Worm (Caenorhabditis elegans) whole organism, L1 larva: Measurements from ENCODE around the gene ppfr-4.

Source experiments
- C16A3.4 ChIP-seq: fragments of 150-350 bp; optimal IDR thresholded peaks from 2 replicates; lab custom pipeline; 2014; ENCODE audit warnings: missing biosample characterization, missing genetic modification characterization
- F16B12.6 ChIP-seq: fragments of 150-350 bp; optimal IDR thresholded peaks from 2 replicates; lab custom pipeline; 2014; ENCODE audit warnings: missing biosample characterization, missing genetic modification characterization
- Y116A8C.19 ChIP-seq: sonication (generic microtip); optimal IDR thresholded peaks from 2 replicates; lab custom pipeline; 2016; ENCODE audit warnings: missing compliant biosample characterization, missing genetic modification characterization, borderline replicate concordance
- alr-1 ChIP-seq: fragments of 200-800 bp; sonication (Bioruptor generic); optimal IDR thresholded peaks from 2 replicates; lab custom pipeline; 2018; ENCODE audit warnings: borderline replicate concordance, mild to moderate bottlenecking, missing genetic modification characterization, missing compliant biosample characterization
- ama-1 ChIP-seq: fragments of 150-350 bp; optimal IDR thresholded peaks from 2 replicates; lab custom pipeline; 2014
- blmp-1 ChIP-seq: fragments of 150-350 bp; optimal IDR thresholded peaks from 2 replicates; lab custom pipeline; 2014; ENCODE audit warnings: missing biosample characterization, missing genetic modification characterization
- ceh-8 ChIP-seq: fragments of 200-800 bp; sonication (Bioruptor generic); optimal IDR thresholded peaks from 2 replicates; lab custom pipeline; 2018; ENCODE audit warnings: mild to moderate bottlenecking, missing genetic modification characterization, moderate library complexity, missing compliant biosample characterization
- ceh-82 ChIP-seq, 3 experiments: fragments of 150-350 bp in 1 of 3; sonication (generic microtip) in 2 of 3; optimal IDR thresholded peaks; 2 replicates each; lab custom pipeline; 2014 to 2017; ENCODE audit warnings: missing biosample characterization in 3 of 3, missing genetic modification characterization in 3 of 3
- ceh-90 ChIP-seq: sonication (generic microtip); optimal IDR thresholded peaks from 2 replicates; lab custom pipeline; 2016; ENCODE audit warnings: missing genetic modification characterization, missing compliant biosample characterization
- dpl-1 ChIP-seq, 3 experiments: fragments of 150-350 bp in 2 of 3; sonication (generic microtip) in 1 of 3; optimal IDR thresholded peaks; 2 replicates each; lab custom pipeline; 2014 to 2017; ENCODE audit warnings: missing biosample characterization in 3 of 3, missing genetic modification characterization in 3 of 3, missing genetic modification reagents in 3 of 3
- dsc-1 ChIP-seq: sonication (generic microtip); optimal IDR thresholded peaks from 2 replicates; lab custom pipeline; 2016; ENCODE audit warnings: mild to moderate bottlenecking, missing genetic modification characterization, missing compliant biosample characterization
- efl-1 ChIP-seq, 4 experiments: fragments of 150-350 bp; optimal IDR thresholded peaks in 3 of 4; peaks in 1 of 4; 1 replicate in 1 of 4; 2 replicates in 3 of 4; lab custom pipeline; 2014; ENCODE audit warnings: missing biosample characterization in 2 of 4, missing genetic modification characterization in 2 of 4, missing genetic modification reagents in 2 of 4
- efl-3 ChIP-seq: fragments of 200-800 bp; sonication (Bioruptor generic); optimal IDR thresholded peaks from 2 replicates; lab custom pipeline; 2018; ENCODE audit warnings: mild to moderate bottlenecking, missing genetic modification characterization, missing compliant biosample characterization
- egl-13 ChIP-seq: sonication (generic microtip); optimal IDR thresholded peaks from 2 replicates; lab custom pipeline; 2016; ENCODE audit warnings: missing genotype, missing genetic modification reagents, missing genetic modification characterization, missing compliant biosample characterization
- elt-2 ChIP-seq: sonication (generic microtip); optimal IDR thresholded peaks from 2 replicates; lab custom pipeline; 2016; ENCODE audit warnings: missing genetic modification characterization, mild to moderate bottlenecking, inconsistent platforms, missing compliant biosample characterization, missing genetic modification reagents
- fkh-8 ChIP-seq: sonication (generic microtip); optimal IDR thresholded peaks from 2 replicates; lab custom pipeline; 2016; ENCODE audit warnings: mild to moderate bottlenecking, missing genetic modification characterization, missing compliant biosample characterization
- fos-1 ChIP-seq: fragments of 150-350 bp; optimal IDR thresholded peaks from 2 replicates; lab custom pipeline; 2014; ENCODE audit warnings: missing biosample characterization, missing genetic modification characterization
- grh-1 ChIP-seq: fragments of 200-800 bp; sonication (Bioruptor generic); IDR thresholded peaks from 2 replicates; pipeline ENCODE4 v1.3.6; 2022; ENCODE audit warnings: missing genetic modification reagents, missing genetic modification characterization, missing compliant biosample characterization
- hlh-17 ChIP-seq: fragments of 200-800 bp; sonication (Bioruptor generic); optimal IDR thresholded peaks from 2 replicates; lab custom pipeline; 2018; ENCODE audit warnings: missing genetic modification characterization, mild to moderate bottlenecking, missing compliant biosample characterization, moderate library complexity, borderline replicate concordance
- hlh-4 ChIP-seq: sonication (generic microtip); optimal IDR thresholded peaks from 2 replicates; lab custom pipeline; 2016; ENCODE audit warnings: mild to moderate bottlenecking, missing genetic modification characterization, missing compliant biosample characterization
- lin-14 ChIP-seq: fragments of 200-800 bp; sonication (Bioruptor generic); optimal IDR thresholded peaks from 2 replicates; lab custom pipeline; 2018; ENCODE audit warnings: mild to moderate bottlenecking, missing genetic modification characterization, moderate library complexity, missing compliant biosample characterization
- lin-35 ChIP-seq, 2 experiments: fragments of 150-350 bp; optimal IDR thresholded peaks; 2 replicates each; lab custom pipeline; 2014; ENCODE audit warnings: missing biosample characterization in 2 of 2, missing genetic modification characterization in 2 of 2, missing genetic modification reagents in 2 of 2
- lin-39 ChIP-seq: fragments of 150-350 bp; optimal IDR thresholded peaks from 2 replicates; lab custom pipeline; 2014; ENCODE audit warnings: missing biosample characterization, missing genetic modification reagents, missing genetic modification characterization
- lsy-2 ChIP-seq, 2 experiments: fragments of 150-350 bp; optimal IDR thresholded peaks; 2 replicates each; lab custom pipeline; 2014; ENCODE audit warnings: missing biosample characterization in 2 of 2, missing genetic modification characterization in 2 of 2
- mep-1 ChIP-seq: fragments of 150-350 bp; optimal IDR thresholded peaks from 2 replicates; lab custom pipeline; 2014; ENCODE audit warnings: missing biosample characterization, missing genetic modification characterization
- nhr-19 ChIP-seq: fragments of 200-800 bp; sonication (Bioruptor generic); conservative IDR thresholded peaks from 2 replicates; pipeline ENCODE4 v1.3.6; 2022; ENCODE audit warnings: missing genetic modification characterization, missing compliant biosample characterization
- nhr-20 ChIP-seq: sonication (generic microtip); optimal IDR thresholded peaks from 2 replicates; lab custom pipeline; 2016; ENCODE audit warnings: mild to moderate bottlenecking, missing genetic modification characterization, missing compliant biosample characterization
- nhr-237 ChIP-seq: fragments of 150-350 bp; optimal IDR thresholded peaks from 2 replicates; lab custom pipeline; 2014; ENCODE audit warnings: missing biosample characterization, missing genetic modification characterization
- nhr-47 ChIP-seq: sonication (generic microtip); optimal IDR thresholded peaks from 2 replicates; lab custom pipeline; 2016; ENCODE audit warnings: mild to moderate bottlenecking, missing genetic modification characterization, moderate library complexity, missing compliant biosample characterization
- nhr-71 ChIP-seq: sonication (generic microtip); optimal IDR thresholded peaks from 2 replicates; lab custom pipeline; 2016; ENCODE audit warnings: mild to moderate bottlenecking, missing genetic modification characterization, moderate library complexity, missing compliant biosample characterization
- nhr-85 ChIP-seq: sonication (generic microtip); peaks from one replicate; lab custom pipeline; 2016; ENCODE audit warnings: missing genetic modification characterization, inconsistent platforms, missing compliant biosample characterization
- nhr-90 ChIP-seq: sonication (generic microtip); optimal IDR thresholded peaks from 2 replicates; lab custom pipeline; 2016; ENCODE audit warnings: mild to moderate bottlenecking, missing genetic modification characterization, missing compliant biosample characterization; ENCODE audit not compliant: poor library complexity
- pag-3 ChIP-seq: sonication (generic microtip); optimal IDR thresholded peaks from 2 replicates; lab custom pipeline; 2017; ENCODE audit warnings: missing genetic modification characterization, mild to moderate bottlenecking, missing compliant biosample characterization, antibody characterized with exemption, borderline replicate concordance; ENCODE audit not compliant: insufficient read depth
- rnt-1 ChIP-seq: sonication (generic microtip); optimal IDR thresholded peaks from 2 replicates; lab custom pipeline; 2016; ENCODE audit warnings: mild to moderate bottlenecking, missing genetic modification characterization, moderate library complexity, missing compliant biosample characterization
- snpc-4 ChIP-seq: fragments of 150-350 bp; optimal IDR thresholded peaks from 2 replicates; lab custom pipeline; 2014; ENCODE audit warnings: missing biosample characterization, missing genetic modification characterization
- snu-23 ChIP-seq: sonication (generic microtip); optimal IDR thresholded peaks from 2 replicates; lab custom pipeline; 2016; ENCODE audit warnings: missing genetic modification characterization, missing compliant biosample characterization
- sptf-1 ChIP-seq: fragments of 150-350 bp; optimal IDR thresholded peaks from 2 replicates; lab custom pipeline; 2014; ENCODE audit warnings: missing biosample characterization, missing genetic modification characterization
- swsn-7 ChIP-seq: sonication (generic microtip); optimal IDR thresholded peaks from 2 replicates; lab custom pipeline; 2016; ENCODE audit warnings: missing genetic modification characterization, missing compliant biosample characterization
- tbx-2 ChIP-seq: sonication (generic microtip); optimal IDR thresholded peaks from 2 replicates; lab custom pipeline; 2016; ENCODE audit warnings: missing genetic modification characterization, missing compliant biosample characterization
- unc-62 ChIP-seq: fragments of 150-350 bp; optimal IDR thresholded peaks from 2 replicates; lab custom pipeline; 2014; ENCODE audit warnings: missing biosample characterization, missing genetic modification reagents, missing genetic modification characterization
- unc-98 ChIP-seq: fragments of 200-800 bp; sonication (Bioruptor generic); IDR thresholded peaks from 2 replicates; pipeline ENCODE4 v1.3.6; 2022; ENCODE audit warnings: missing genetic modification characterization, missing compliant biosample characterization
- vab-15 ChIP-seq: sonication (generic microtip); optimal IDR thresholded peaks from 2 replicates; lab custom pipeline; 2017; ENCODE audit warnings: missing genotype, mild to moderate bottlenecking, missing genetic modification characterization, missing compliant biosample characterization
- zag-1 ChIP-seq: fragments of 150-350 bp; optimal IDR thresholded peaks from 2 replicates; lab custom pipeline; 2014; ENCODE audit warnings: missing biosample characterization, missing genetic modification characterization

ppfr-4 gene

ce11 chrIII:2619559-2619958 is at the start of gene ppfr-4:
ppfr-4 (plus strand) TSS chrIII:2619936.
- TF ChIP-seq hlh-4 (tag; lab: Kevin White, UChicago) (no peak), sptf-1 (tag; lab: Kevin White, UChicago) (no peak), vab-15 (tag; lab: Kevin White, UChicago) (no peak), C16A3.4 (peak; percentile 15), lin-14 (no peak), nhr-19 (no peak), dsc-1 (peak; percentile 15), F16B12.6 (tag; lab: Kevin White, UChicago) (peak; percentile 87), mep-1 (tag; lab: Kevin White, UChicago) (no peak), lin-35 (GFP tag; optimal IDR thresholded peaks at IDR 0.05; lab: Kevin White, UChicago) (peak; percentile 34 to 41), nhr-85 (peak; percentile 39), fkh-8 (tag; lab: Kevin White, UChicago) (no peak), nhr-71 (tag; lab: Kevin White, UChicago) (no peak), rnt-1 (tag; lab: Kevin White, UChicago) (no peak), nhr-90 (tag; lab: Kevin White, UChicago) (peak; percentile 2), ceh-8 (GFP tag; lab: Kevin White, UChicago) (no peak), nhr-20 (no peak), pag-3 (tag; lab: Kevin White, UChicago) (no peak), dpl-1 (GFP tag; optimal IDR thresholded peaks at IDR 0.05; lab: Kevin White, UChicago) (peak; percentile 9 to 53 (median 45)), blmp-1 (tag; lab: Kevin White, UChicago) (peak; percentile 9), Y116A8C.19 (tag; lab: Kevin White, UChicago) (no peak), tbx-2 (peak; percentile 28), nhr-237 (tag; lab: Kevin White, UChicago) (no peak), swsn-7 (tag; lab: Kevin White, UChicago) (no peak), nhr-47 (tag; lab: Kevin White, UChicago) (peak; percentile 2), hlh-17 (GFP tag; lab: Kevin White, UChicago) (no peak), efl-1 (optimal IDR thresholded peaks at IDR 0.05; lab: Kevin White, UChicago) (peak; percentile 31 to 54), efl-1 (GFP tag; optimal IDR thresholded peaks at IDR 0.05 in 1 of 2; lab: Kevin White, UChicago) (peak; percentile 48 to 85), egl-13 (tag; lab: Kevin White, UChicago) (no peak), snpc-4 (no peak), elt-2 (tag; lab: Kevin White, UChicago) (no peak), ama-1 (lab: Kevin White, UChicago) (no peak), lsy-2 (tag; optimal IDR thresholded peaks at IDR 0.05; lab: Kevin White, UChicago) (peak; percentile 39 to 54), ceh-82 (tag; optimal IDR thresholded peaks at IDR 0.05; lab: Kevin White, UChicago) (peak in 1 of 3 experiments; percentile 5), grh-1 (no peak), alr-1 (tag; lab: Kevin White, UChicago) (no peak), snu-23 (peak; percentile 31), efl-3 (no peak), unc-98 (GFP tag; lab: Robert Waterston, UW) (no peak), zag-1 (tag; lab: Kevin White, UChicago) (no peak), unc-62 (GFP tag; lab: Kevin White, UChicago) (no peak), fos-1 (no peak), ceh-90 (tag; lab: Kevin White, UChicago) (no peak), lin-39 (peak; percentile 26)
